Worm (Caenorhabditis elegans): ENCODE data around the gene rpl-21.

The rpl-21 gene

ce11 chrIII:8125234-8125633 lies 4.8 kb downstream of the rpl-21 start:
- TF ChIP-seq gei-17 (GFP tag; optimal IDR thresholded peaks at IDR 0.05): no peak
- TF ChIP-seq F57C9.4 (tag; optimal IDR thresholded peaks at IDR 0.05): no peak
- no peak for TF ChIP-seq cebp-1 (GFP tag; IDR thresholded peaks at IDR 0.05)
- TF ChIP-seq cebp-1 (tag; optimal IDR thresholded peaks at IDR 0.05): peak; percentile 45
- TF ChIP-seq hmg-1.2 (GFP tag; IDR thresholded peaks at IDR 0.05): peak; percentile 91
- no peak for TF ChIP-seq tlf-1 (GFP tag; optimal IDR thresholded peaks at IDR 0.05)
- TF ChIP-seq aptf-2 (GFP tag; conservative IDR thresholded peaks at IDR 0.05): no peak
- peak in 1 of 3 experiments; percentile 20 for TF ChIP-seq lin-35 (GFP tag; optimal IDR thresholded peaks at IDR 0.05)
- peak; percentile 24 for TF ChIP-seq K12H6.12 (tag; optimal IDR thresholded peaks at IDR 0.05)
- TF ChIP-seq ztf-18 (tag; optimal IDR thresholded peaks at IDR 0.05): no peak
- no peak for TF ChIP-seq B0035.1 (tag; optimal IDR thresholded peaks at IDR 0.05)
- TF ChIP-seq lin-40 (tag; optimal IDR thresholded peaks at IDR 0.05): peak; percentile 58
- TF ChIP-seq lsy-27 (tag; optimal IDR thresholded peaks at IDR 0.05; ENCODE audit: borderline replicate concordance, insufficient read depth): no peak
- TF ChIP-seq F37B4.10 (GFP tag; IDR thresholded peaks at IDR 0.05): no peak
- TF ChIP-seq ztf-22 (GFP tag; optimal IDR thresholded peaks at IDR 0.05): no peak
- no peak for TF ChIP-seq attf-3 (GFP tag; conservative IDR thresholded peaks at IDR 0.05)
- TF ChIP-seq snpc-4 (GFP tag; optimal IDR thresholded peaks at IDR 0.05): no peak
- peak in 1 of 4 experiments; percentile 5 for TF ChIP-seq snpc-4 (tag; optimal IDR thresholded peaks at IDR 0.05)
- TF ChIP-seq pbrm-1 (GFP tag; IDR thresholded peaks at IDR 0.05): no peak
- TF ChIP-seq nhr-80 (tag; optimal IDR thresholded peaks at IDR 0.05): peak; percentile 40
- TF ChIP-seq attf-5 (GFP tag; optimal IDR thresholded peaks at IDR 0.05): peak; percentile 30
- peak; percentile 15 for TF ChIP-seq ceh-27 (GFP tag; optimal IDR thresholded peaks at IDR 0.05)

- TF ChIP-seq somi-1 (GFP tag; optimal IDR thresholded peaks at IDR 0.05) (peak; percentile 34), nhr-120 (GFP tag; IDR thresholded peaks at IDR 0.05) (no peak), tbp1 (GFP tag; optimal IDR thresholded peaks at IDR 0.05) (peak; percentile 4), F23B12.7 (tag; optimal IDR thresholded peaks at IDR 0.05; ENCODE audit: insufficient read depth) (peak; percentile 54), attf-5 (GFP tag; optimal IDR thresholded peaks at IDR 0.05) (peak; percentile 9), ets-4 (GFP tag; optimal IDR thresholded peaks at IDR 0.05) (no peak), hmg-1.2 (GFP tag; IDR thresholded peaks at IDR 0.05) (peak; percentile 63; the same call in 1 of the 2 replicates), nhr-80 (tag; optimal IDR thresholded peaks at IDR 0.05) (peak; percentile 62), Y56A3A.18 (GFP tag; IDR thresholded peaks at IDR 0.05) (no peak), lin-35 (GFP tag; optimal IDR thresholded peaks at IDR 0.05) (peak in 1 of 3 experiments; percentile 49), lin-40 (tag; optimal IDR thresholded peaks at IDR 0.05) (peak; percentile 44)
Measured at ce11 chrIII:8124323-8124722, 5.7 kb downstream of the rpl-21 start.

- no peak for TF ChIP-seq bed-1 (GFP tag; IDR thresholded peaks at IDR 0.05)
- no peak for TF ChIP-seq lin-40 (tag; optimal IDR thresholded peaks at IDR 0.05)
- TF ChIP-seq ztf-28 (GFP tag; IDR thresholded peaks at IDR 0.05): no peak
- TF ChIP-seq Y56A3A.18 (GFP tag; IDR thresholded peaks at IDR 0.05): no peak
- TF ChIP-seq attf-5 (GFP tag; optimal IDR thresholded peaks at IDR 0.05): no peak
- no peak for TF ChIP-seq dox-1 (GFP tag; IDR thresholded peaks at IDR 0.05)
- TF ChIP-seq gei-17 (GFP tag; optimal IDR thresholded peaks at IDR 0.05): no peak
- no peak for TF ChIP-seq F57C9.4 (tag; optimal IDR thresholded peaks at IDR 0.05)
- TF ChIP-seq T26A5.8 (tag; optimal IDR thresholded peaks at IDR 0.05): no peak
- no peak for TF ChIP-seq let-526 (GFP tag; IDR thresholded peaks at IDR 0.05)
- no peak for TF ChIP-seq madf-3 (GFP tag; IDR thresholded peaks at IDR 0.05)
- TF ChIP-seq him-1 (tag; optimal IDR thresholded peaks at IDR 0.05): no peak
- no peak for TF ChIP-seq F37B4.10 (GFP tag; IDR thresholded peaks at IDR 0.05)
- TF ChIP-seq ets-4 (GFP tag; optimal IDR thresholded peaks at IDR 0.05): no peak
- TF ChIP-seq chd-7 (tag; optimal IDR thresholded peaks at IDR 0.05): no peak
- TF ChIP-seq B0019.2 (GFP tag; conservative IDR thresholded peaks at IDR 0.05): no peak
- TF ChIP-seq aptf-2 (GFP tag; conservative IDR thresholded peaks at IDR 0.05): no peak
Measured at ce11 chrIII:8121923-8122322, 8.1 kb downstream of the rpl-21 start.

All from whole organism, young adult.